Fruit fly (Drosophila melanogaster) whole organism, prepupa: ENCODE measurements around the gene tey.

Experiments
- Blimp-1 ChIP-seq: fragments of 200-800 bp; sonication (Bioruptor generic); optimal IDR thresholded peaks from 3 replicates; lab custom pipeline; 2017; ENCODE audit warnings: missing biosample characterization, missing genetic modification characterization, mild to moderate bottlenecking, moderate library complexity, missing genetic modification reagents
- CG11902 ChIP-seq: fragments of 200-800 bp; sonication (Bioruptor generic); optimal IDR thresholded peaks from 3 replicates; lab custom pipeline; 2016; ENCODE audit warnings: missing biosample characterization, missing genetic modification characterization
- CG16779 ChIP-seq: fragments of 200-800 bp; sonication (Bioruptor generic); optimal IDR thresholded peaks from 3 replicates; lab custom pipeline; 2017; ENCODE audit warnings: missing biosample characterization, mild to moderate bottlenecking, missing genetic modification characterization
- CG6276 ChIP-seq: fragments of 200-800 bp; sonication (Bioruptor generic); optimal IDR thresholded peaks from 2 replicates; lab custom pipeline; 2017; ENCODE audit warnings: missing biosample characterization, mild to moderate bottlenecking, missing genetic modification characterization
- CG6792 ChIP-seq: fragments of 200-800 bp; sonication (Bioruptor generic); optimal IDR thresholded peaks from 3 replicates; lab custom pipeline; 2016; ENCODE audit warnings: missing biosample characterization, missing genetic modification characterization
- CG9139 ChIP-seq: fragments of 200-800 bp; sonication (Bioruptor generic); optimal IDR thresholded peaks from 3 replicates; lab custom pipeline; 2017; ENCODE audit warnings: missing biosample characterization, mild to moderate bottlenecking, missing genetic modification characterization
- Smox ChIP-seq: fragments of 200-800 bp; sonication (Bioruptor generic); optimal IDR thresholded peaks from 3 replicates; lab custom pipeline; 2016; ENCODE audit warnings: missing biosample characterization, missing genetic modification characterization
- achi ChIP-seq: fragments of 200-800 bp; sonication (Bioruptor generic); optimal IDR thresholded peaks from 3 replicates; lab custom pipeline; 2016; ENCODE audit warnings: missing biosample characterization, missing genetic modification characterization

DNA sequence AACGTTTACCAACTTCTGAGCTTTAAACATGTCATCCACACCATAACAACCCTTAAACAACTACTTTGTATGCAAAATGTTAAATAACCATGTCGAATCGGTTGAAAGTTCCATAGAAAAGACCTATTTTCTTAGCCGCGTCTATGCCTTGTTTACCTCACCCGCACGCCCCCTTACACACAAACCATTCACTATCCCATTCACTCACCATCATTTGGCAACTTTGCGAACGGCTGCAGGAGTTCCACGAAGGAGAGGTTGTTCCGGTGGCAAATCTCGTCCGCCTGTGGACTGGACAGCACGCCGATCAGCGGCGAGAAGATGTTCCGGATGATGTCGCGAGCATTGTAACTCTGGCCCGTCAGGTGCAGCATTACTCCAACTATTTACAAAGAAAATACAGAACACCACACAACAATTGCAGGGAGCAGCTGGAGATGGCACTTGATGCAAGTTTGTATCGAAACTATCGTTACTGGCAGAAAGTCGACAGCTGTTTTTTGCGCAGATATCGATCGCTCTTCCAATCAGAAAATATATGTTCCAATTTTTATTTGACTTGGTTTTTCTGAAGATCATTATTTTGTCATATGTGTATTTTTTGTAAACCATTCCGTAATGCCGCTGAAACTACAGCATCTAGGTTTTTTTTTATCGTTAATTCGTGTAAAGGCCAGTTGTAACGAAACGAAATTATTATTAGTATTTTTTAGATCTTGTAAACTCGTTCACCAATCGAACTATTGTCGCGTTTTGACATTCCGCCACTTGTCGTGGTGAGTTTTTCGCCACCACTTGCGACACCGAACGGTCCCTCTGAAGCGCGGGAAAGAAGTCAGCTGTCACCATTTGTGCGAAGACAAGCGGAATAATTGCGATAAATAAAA, 45.6 kb downstream of the tey start, which contains the start of gene asf1:
- TF ChIP-seq CG6276, result no peak
- no peak for TF ChIP-seq CG16779 (tag; lab: Kevin White, UChicago)
- no peak for TF ChIP-seq CG6792
- TF ChIP-seq Blimp-1 (GFP tag; lab: Kevin White, UChicago), result no peak
- no peak for TF ChIP-seq Smox
- no peak for TF ChIP-seq CG11902 (GFP tag; lab: Kevin White, UChicago)
- TF ChIP-seq achi (GFP tag; lab: Kevin White, UChicago), result peak; percentile 66
- TF ChIP-seq CG9139, result no peak
